Fruit fly (Drosophila melanogaster) whole organism, embryonic: ENCODE measurements around the gene THG.

Experiments used
- CG9215 ChIP-seq: fragments of 200-800 bp; sonication (Bioruptor generic); IDR thresholded peaks from 2 replicates; pipeline ENCODE4 v1.3.6; 2022; ENCODE audit warnings: missing biosample characterization, missing genetic modification characterization
- CoRest ChIP-seq: fragments of 200-800 bp; sonication (Bioruptor generic); optimal IDR thresholded peaks from 3 replicates; lab custom pipeline; 2018; ENCODE audit warnings: missing biosample characterization, mild to moderate bottlenecking, missing genetic modification characterization, moderate library complexity
- D ChIP-seq, 2 experiments: fragments of 200-800 bp in 1 of 2; fragments of >200 bp in 1 of 2; sonication (Bioruptor generic) in 1 of 2; optimal IDR thresholded peaks; 2 replicates in 1 of 2; 3 replicates in 1 of 2; lab custom pipeline; 2017; ENCODE audit warnings: mild to moderate bottlenecking in 1 of 2, missing biosample characterization in 1 of 2, missing genetic modification characterization in 1 of 2, missing genetic modification reagents in 1 of 2
- Dbx ChIP-seq: fragments of 200-800 bp; sonication (Bioruptor generic); IDR thresholded peaks from 3 replicates; pipeline ENCODE4 v1.3.6; 2022; ENCODE audit warnings: missing biosample characterization, missing genetic modification characterization
- croc ChIP-seq: fragments of 200-800 bp; sonication (Bioruptor generic); conservative IDR thresholded peaks from 3 replicates; pipeline ENCODE4 v1.3.6; 2022; ENCODE audit warnings: missing biosample characterization, missing genetic modification characterization

dm6 chr2L:14992889-14993288 lies 16.6 kb downstream of the THG start:
- TF ChIP-seq Dbx (GFP tag; lab: Robert Waterston, UW), result no peak
- no peak for TF ChIP-seq CG9215 (GFP tag; lab: Robert Waterston, UW)
- no peak for TF ChIP-seq D (optimal IDR thresholded peaks at IDR 0.05; lab: Kevin White, UChicago)
- no peak for TF ChIP-seq D (GFP tag; optimal IDR thresholded peaks at IDR 0.05; lab: Kevin White, UChicago)
- TF ChIP-seq CoRest (tag; lab: Kevin White, UChicago), result no peak
- no peak for TF ChIP-seq croc (GFP tag; lab: Robert Waterston, UW)
